Fruit fly (Drosophila melanogaster) whole organism, embryonic: ENCODE measurements around the gene Cpr76Bc.
"Not testable (repeated sequence)": the region's sequence is repeated elsewhere in the genome, so short reads cannot be mapped to it uniquely, and the experiment has no call there.

Experiments
- CG15601 ChIP-seq: fragments of 200-800 bp; sonication (Bioruptor generic); optimal IDR thresholded peaks from 3 replicates; lab custom pipeline; 2019; ENCODE audit warnings: missing biosample characterization, mild to moderate bottlenecking, missing genetic modification characterization, moderate library complexity
- CG1602 ChIP-seq: fragments of 200-800 bp; sonication (Bioruptor generic); optimal IDR thresholded peaks from 3 replicates; lab custom pipeline; 2016; ENCODE audit warnings: missing biosample characterization, missing genetic modification characterization
- CG33557 ChIP-seq: fragments of 200-800 bp; sonication (Bioruptor generic); optimal IDR thresholded peaks from 2 replicates; lab custom pipeline; 2019; ENCODE audit warnings: missing biosample characterization, mild to moderate bottlenecking, missing genetic modification characterization, moderate library complexity
- CG7556 ChIP-seq: fragments of 200-800 bp; sonication (Bioruptor generic); optimal IDR thresholded peaks from 2 replicates; lab custom pipeline; 2017; ENCODE audit warnings: missing biosample characterization, mild to moderate bottlenecking, missing genetic modification characterization
- az2 ChIP-seq: fragments of 200-800 bp; sonication (Bioruptor generic); optimal IDR thresholded peaks from 3 replicates; lab custom pipeline; 2016; ENCODE audit warnings: missing biosample characterization, missing genetic modification characterization
- cas ChIP-seq: fragments of 200-800 bp; sonication (Bioruptor generic); IDR thresholded peaks from 2 replicates; pipeline ENCODE4 v1.3.6; 2022; ENCODE audit warnings: missing biosample characterization, missing genetic modification characterization
- gfzf ChIP-seq: fragments of 200-800 bp; sonication (Bioruptor generic); optimal IDR thresholded peaks from 2 replicates; lab custom pipeline; 2016; ENCODE audit warnings: missing biosample characterization, mild to moderate bottlenecking, missing genetic modification characterization, moderate library complexity
- grau ChIP-seq: fragments of 200-800 bp; optimal IDR thresholded peaks from 3 replicates; lab custom pipeline; 2019; ENCODE audit warnings: missing biosample characterization, mild to moderate bottlenecking, missing genetic modification characterization, moderate library complexity
- kni ChIP-seq: fragments of 200-800 bp; sonication (Bioruptor generic); optimal IDR thresholded peaks from 3 replicates; lab custom pipeline; 2017; ENCODE audit warnings: mild to moderate bottlenecking, missing biosample characterization, missing genetic modification reagents, missing genetic modification characterization
- psq ChIP-seq: fragments of 200-800 bp; sonication (Bioruptor generic); optimal IDR thresholded peaks from 2 replicates; lab custom pipeline; 2017; ENCODE audit warnings: missing biosample characterization, missing genetic modification characterization
- sna ChIP-seq: fragments of 200-800 bp; sonication (Bioruptor generic); IDR thresholded peaks from 2 replicates; pipeline ENCODE4 v1.3.6; 2022; ENCODE audit warnings: missing biosample characterization, missing genetic modification characterization; ENCODE audit not compliant: partially characterized antibody

DNA sequence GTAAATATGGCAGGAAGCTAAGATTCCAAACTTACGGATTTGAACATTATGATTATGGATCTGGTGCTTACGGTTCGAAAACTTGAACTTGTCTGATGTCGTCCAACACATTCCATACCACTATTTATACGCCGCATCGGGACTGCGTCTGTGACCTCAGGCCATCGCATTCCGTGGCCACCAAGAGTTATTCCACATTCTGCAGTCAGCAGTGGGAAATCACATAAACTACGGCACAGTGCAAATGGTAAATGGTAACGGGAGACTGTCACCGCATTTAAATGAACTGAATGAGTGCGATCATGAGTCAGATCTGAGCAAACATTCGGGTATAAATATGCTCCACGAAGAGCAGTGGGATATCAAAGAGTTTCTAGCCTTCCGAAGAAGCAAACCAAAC is 45.3 kb upstream of the Cpr76Bc start, which contains the start of the genes CG18294 and CG32213:
- not testable (repeated sequence) for TF ChIP-seq psq; kni (GFP tag; lab: Kevin White, UChicago); grau (tag; lab: Kevin White, UChicago); CG7556 (GFP tag; lab: Kevin White, UChicago); CG15601; CG1602 (GFP tag; lab: Kevin White, UChicago); CG33557 (GFP tag; lab: Kevin White, UChicago); az2; cas (GFP tag; lab: Robert Waterston, UW); gfzf (GFP tag; lab: Kevin White, UChicago); sna (GFP tag; lab: Robert Waterston, UW)
